Fruit fly (Drosophila melanogaster): ENCODE results near the gene nrv1.

The nrv1 gene

dm6 chr2L:6800794-6801193 lies 14.1 kb upstream of the nrv1 start, which contains the start of gene CG17376 (continued):
- no peak for TF ChIP-seq CG10654 (GFP tag; optimal IDR thresholded peaks at IDR 0.05)
- TF ChIP-seq CG15073 (GFP tag; optimal IDR thresholded peaks at IDR 0.05) = no peak
- TF ChIP-seq fd96Cb (tag; optimal IDR thresholded peaks at IDR 0.05) = no peak
- TF ChIP-seq wek (GFP tag; optimal IDR thresholded peaks at IDR 0.05) = no peak
- no peak for TF ChIP-seq CG3281 (GFP tag; optimal IDR thresholded peaks at IDR 0.05)
- TF ChIP-seq mam (GFP tag; optimal IDR thresholded peaks at IDR 0.05) = no peak
- TF ChIP-seq CG31224 (GFP tag; IDR thresholded peaks at IDR 0.05) = no peak

- TF ChIP-seq CG16813 (GFP tag; IDR thresholded peaks at IDR 0.05; ENCODE audit: partially characterized antibody) (peak; percentile 42; the same call in 2 of the 3 replicates), amos (GFP tag; IDR thresholded peaks at IDR 0.05; ENCODE audit: partially characterized antibody) (peak; percentile 57; the same call in 1 of the 2 replicates), Bdp1 (GFP tag; optimal IDR thresholded peaks at IDR 0.05) (peak; percentile 86), Meics (GFP tag; optimal IDR thresholded peaks at IDR 0.05) (no peak), CG6791 (GFP tag; IDR thresholded peaks at IDR 0.05; ENCODE audit: partially characterized antibody) (peak; percentile 55; the same call in 1 of the 3 replicates), CG2875 (GFP tag; optimal IDR thresholded peaks at IDR 0.05) (no peak), Opbp (GFP tag; IDR thresholded peaks at IDR 0.05; ENCODE audit: partially characterized antibody) (0 out of 3 replicates have a peak, but pooled peaks have one; percentile 33)
These were observed 12.9 kb upstream of the nrv1 start for dm6 chr2L:6799551-6799950.

- no peak for TF ChIP-seq Hmx (GFP tag; optimal IDR thresholded peaks at IDR 0.05)
- no peak for TF ChIP-seq sisA (GFP tag; IDR thresholded peaks at IDR 0.05)
- TF ChIP-seq gro (GFP tag; optimal IDR thresholded peaks at IDR 0.05) = no peak
- no peak for TF ChIP-seq CG30431 (GFP tag; optimal IDR thresholded peaks at IDR 0.05)
- no peak for TF ChIP-seq CG1792 (GFP tag; optimal IDR thresholded peaks at IDR 0.05)
- no peak for TF ChIP-seq CG3407 (GFP tag; optimal IDR thresholded peaks at IDR 0.05)
- TF ChIP-seq CG7372 (GFP tag; IDR thresholded peaks at IDR 0.05) = no peak
- no peak for TF ChIP-seq CG34376 (GFP tag; optimal IDR thresholded peaks at IDR 0.05)
- TF ChIP-seq CG5180 (GFP tag; optimal IDR thresholded peaks at IDR 0.05) = no peak
- TF ChIP-seq CG5245 (GFP tag; optimal IDR thresholded peaks at IDR 0.05) = no peak
- no peak for TF ChIP-seq CG13287 (GFP tag; IDR thresholded peaks at IDR 0.05; ENCODE audit: partially characterized antibody)
- TF ChIP-seq schlank (tag; optimal IDR thresholded peaks at IDR 0.05) = no peak
These were observed 12.1 kb upstream of the nrv1 start, which contains the start of the genes nrv2 and CG43610 for dm6 chr2L:6798762-6799246. Gene nrv2, minus strand, starts transcription at chr2L:6798862. Gene CG43610, plus strand, starts transcription at chr2L:6799196.

DNA sequence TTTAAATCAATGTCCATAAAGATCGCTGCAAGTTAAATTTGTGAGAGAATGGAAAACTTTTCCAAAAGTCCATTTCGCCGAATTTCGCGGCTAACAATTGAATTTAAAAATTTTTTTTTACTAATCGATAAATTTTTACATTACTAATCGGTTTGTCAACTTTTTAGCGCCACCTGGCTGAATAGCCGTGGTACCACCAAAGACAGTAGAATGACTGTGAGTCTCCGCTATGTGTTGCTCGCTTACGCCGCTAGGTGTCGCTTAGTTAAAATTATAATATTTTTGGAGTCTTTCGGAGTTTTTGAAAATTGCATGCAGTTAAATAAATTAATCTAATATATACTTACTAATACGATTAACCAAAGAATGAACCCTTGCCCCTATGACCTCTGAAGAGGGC lies 10.7 kb upstream of the nrv1 start:
- TF ChIP-seq Lpt (GFP tag; optimal IDR thresholded peaks at IDR 0.05) (no peak), Trl (optimal IDR thresholded peaks at IDR 0.05) (no peak), Trl (GFP tag; optimal IDR thresholded peaks at IDR 0.05) (peak; percentile 53), cas (GFP tag; IDR thresholded peaks at IDR 0.05) (no peak), CG2116 (GFP tag; optimal IDR thresholded peaks at IDR 0.05) (peak; percentile 82), Nf-YC (tag; optimal IDR thresholded peaks at IDR 0.05) (peak; percentile 35), MTF-1 (GFP tag; optimal IDR thresholded peaks at IDR 0.05; ENCODE audit: borderline replicate concordance) (peak; percentile 36), sd (tag; optimal IDR thresholded peaks at IDR 0.05) (no peak), CG9817 (tag; optimal IDR thresholded peaks at IDR 0.05) (peak; percentile 44), Fer3 (tag; optimal IDR thresholded peaks at IDR 0.05) (peak; percentile 14), CG2199 (GFP tag; IDR thresholded peaks at IDR 0.05) (peak; percentile 94), CG4282 (GFP tag; optimal IDR thresholded peaks at IDR 0.05) (no peak), CG17359 (tag; optimal IDR thresholded peaks at IDR 0.05) (peak; percentile 97), CG2889 (GFP tag; IDR thresholded peaks at IDR 0.05) (no peak), Neu2 (GFP tag; optimal IDR thresholded peaks at IDR 0.05; ENCODE audit: borderline replicate concordance) (no peak), jigr1 (GFP tag; IDR thresholded peaks at IDR 0.05) (no peak), CG17912 (GFP tag; optimal IDR thresholded peaks at IDR 0.05) (peak; percentile 67), row (GFP tag; IDR thresholded peaks at IDR 0.05) (0 out of 3 replicates have a peak, but pooled peaks have one; percentile 15), CG9727 (GFP tag; optimal IDR thresholded peaks at IDR 0.05) (no peak), CG10462 (GFP tag; optimal IDR thresholded peaks at IDR 0.05) (peak; percentile 1), CG6813 (GFP tag; optimal IDR thresholded peaks at IDR 0.05) (no peak)
